Worm (Caenorhabditis elegans) whole organism, L3 larva: ENCODE results near the gene F47B8.4.

Experiments used
- ZK546.5 ChIP-seq: sonication (generic microtip); optimal IDR thresholded peaks from 2 replicates; lab custom pipeline; 2017; ENCODE audit warnings: missing biosample characterization, missing genetic modification characterization
- aly-2 ChIP-seq: fragments of 150-350 bp; optimal IDR thresholded peaks from 2 replicates; lab custom pipeline; 2014; ENCODE audit warnings: missing biosample characterization, missing genetic modification characterization
- ama-1 ChIP-seq: fragments of 150-350 bp; optimal IDR thresholded peaks from 2 replicates; lab custom pipeline; 2018
- ceh-28 ChIP-seq: fragments of 150-350 bp; optimal IDR thresholded peaks from 2 replicates; lab custom pipeline; 2014; ENCODE audit warnings: missing biosample characterization, missing genetic modification reagents, missing genetic modification characterization
- ceh-82 ChIP-seq: fragments of 150-350 bp; optimal IDR thresholded peaks from 2 replicates; lab custom pipeline; 2014; ENCODE audit warnings: missing biosample characterization, missing genetic modification characterization
- ceh-9 ChIP-seq: sonication (generic microtip); optimal IDR thresholded peaks from 2 replicates; lab custom pipeline; 2018; ENCODE audit warnings: missing biosample characterization, missing genetic modification characterization
- daf-12 ChIP-seq: fragments of 150-350 bp; optimal IDR thresholded peaks from 2 replicates; lab custom pipeline; 2014; ENCODE audit warnings: missing biosample characterization, missing genetic modification reagents, missing genetic modification characterization
- egl-27 ChIP-seq: sonication (generic microtip); optimal IDR thresholded peaks from 4 replicates; lab custom pipeline; 2017; ENCODE audit warnings: missing biosample characterization, missing genetic modification reagents, missing genetic modification characterization
- egl-5 ChIP-seq: fragments of 150-350 bp; optimal IDR thresholded peaks from 2 replicates; lab custom pipeline; 2017; ENCODE audit warnings: missing biosample characterization, missing genetic modification reagents, missing genetic modification characterization, inconsistent platforms
- elt-1 ChIP-seq: fragments of 150-350 bp; optimal IDR thresholded peaks from 2 replicates; lab custom pipeline; 2014; ENCODE audit warnings: missing biosample characterization, missing genetic modification characterization
- elt-2 ChIP-seq: sonication (generic microtip); optimal IDR thresholded peaks from 2 replicates; lab custom pipeline; 2016; ENCODE audit warnings: missing genetic modification reagents, mild to moderate bottlenecking, missing genetic modification characterization, missing compliant biosample characterization
- elt-3 ChIP-seq, 3 experiments: fragments of 150-350 bp in 1 of 3; sonication (generic microtip) in 2 of 3; optimal IDR thresholded peaks; 2 replicates in 2 of 3; 4 replicates in 1 of 3; lab custom pipeline; 2014 to 2017; ENCODE audit warnings: missing biosample characterization in 3 of 3, missing genetic modification characterization in 3 of 3
- fkh-10 ChIP-seq: sonication (generic microtip); optimal IDR thresholded peaks from 2 replicates; lab custom pipeline; 2017; ENCODE audit warnings: missing biosample characterization, missing genetic modification reagents, missing genetic modification characterization
- fos-1 ChIP-seq: fragments of 150-350 bp; optimal IDR thresholded peaks from 2 replicates; lab custom pipeline; 2014; ENCODE audit warnings: missing biosample characterization, missing genetic modification characterization
- hmg-11 ChIP-seq: sonication (generic microtip); optimal IDR thresholded peaks from 2 replicates; lab custom pipeline; 2016; ENCODE audit warnings: missing genetic modification characterization, missing compliant biosample characterization
- jun-1 ChIP-seq: fragments of 150-350 bp; optimal IDR thresholded peaks from 2 replicates; lab custom pipeline; 2014; ENCODE audit warnings: missing biosample characterization, missing genetic modification reagents, missing genetic modification characterization
- lin-15B ChIP-seq: fragments of 150-350 bp; optimal IDR thresholded peaks from 2 replicates; lab custom pipeline; 2014; ENCODE audit warnings: missing biosample characterization, missing genetic modification characterization
- lsy-12 ChIP-seq: sonication (generic microtip); optimal IDR thresholded peaks from 2 replicates; lab custom pipeline; 2016; ENCODE audit warnings: mild to moderate bottlenecking, missing genetic modification characterization, missing compliant biosample characterization
- mdl-1 ChIP-seq: fragments of 150-350 bp; optimal IDR thresholded peaks from 2 replicates; lab custom pipeline; 2014; ENCODE audit warnings: missing biosample characterization, missing genetic modification characterization
- mml-1 ChIP-seq: fragments of 150-350 bp; sonication (generic microtip); optimal IDR thresholded peaks from 3 replicates; lab custom pipeline; 2014; ENCODE audit warnings: missing biosample characterization, missing genetic modification characterization
- nfya-1 ChIP-seq: sonication (generic microtip); optimal IDR thresholded peaks from 2 replicates; lab custom pipeline; 2017; ENCODE audit warnings: missing genetic modification characterization, mild to moderate bottlenecking, missing compliant biosample characterization, antibody characterized with exemption, moderate library complexity; ENCODE audit not compliant: insufficient read depth
- nhr-11 ChIP-seq: fragments of 150-350 bp; optimal IDR thresholded peaks from 2 replicates; lab custom pipeline; 2014; ENCODE audit warnings: missing biosample characterization, missing genetic modification characterization
- nhr-237 ChIP-seq: fragments of 150-350 bp; optimal IDR thresholded peaks from 2 replicates; lab custom pipeline; 2014; ENCODE audit warnings: missing biosample characterization, missing genetic modification characterization
- nhr-25 ChIP-seq: sonication (generic microtip); optimal IDR thresholded peaks from 2 replicates; lab custom pipeline; 2017; ENCODE audit warnings: missing biosample characterization, missing genetic modification characterization
- nhr-28 ChIP-seq: fragments of 150-350 bp; optimal IDR thresholded peaks from 2 replicates; lab custom pipeline; 2014; ENCODE audit warnings: missing biosample characterization, missing genetic modification characterization
- nhr-43 ChIP-seq: sonication (generic microtip); optimal IDR thresholded peaks from 2 replicates; lab custom pipeline; 2016; ENCODE audit warnings: mild to moderate bottlenecking, missing genetic modification characterization, missing compliant biosample characterization; ENCODE audit not compliant: poor library complexity, severe bottlenecking
- nhr-76 ChIP-seq: fragments of 150-350 bp; sonication (generic microtip); optimal IDR thresholded peaks from 5 replicates; lab custom pipeline; 2014; ENCODE audit warnings: missing biosample characterization, missing genetic modification characterization
- nhr-77 ChIP-seq: fragments of 150-350 bp; optimal IDR thresholded peaks from 2 replicates; lab custom pipeline; 2014; ENCODE audit warnings: missing biosample characterization, missing genetic modification characterization
- pqm-1 ChIP-seq: fragments of 150-350 bp; optimal IDR thresholded peaks from 2 replicates; lab custom pipeline; 2017; ENCODE audit warnings: missing biosample characterization, missing genetic modification characterization, inconsistent platforms
- skn-1 ChIP-seq: fragments of 150-350 bp; optimal IDR thresholded peaks from 2 replicates; lab custom pipeline; 2014; ENCODE audit warnings: missing biosample characterization, missing genetic modification characterization
- snpc-4 ChIP-seq: fragments of 150-350 bp; optimal IDR thresholded peaks from 2 replicates; lab custom pipeline; 2014; ENCODE audit warnings: missing biosample characterization, missing genetic modification characterization
- tbx-2 ChIP-seq: sonication (generic microtip); optimal IDR thresholded peaks from 2 replicates; lab custom pipeline; 2016; ENCODE audit warnings: mild to moderate bottlenecking, missing genetic modification characterization, missing compliant biosample characterization
- unc-39 ChIP-seq: sonication (generic microtip); optimal IDR thresholded peaks from 4 replicates; lab custom pipeline; 2017; ENCODE audit warnings: missing biosample characterization, missing genetic modification characterization
- unc-62 ChIP-seq: fragments of 150-350 bp; sonication (generic microtip); optimal IDR thresholded peaks from 4 replicates; lab custom pipeline; 2014; ENCODE audit warnings: missing biosample characterization, missing genetic modification reagents, missing genetic modification characterization
- zag-1 ChIP-seq: fragments of 150-350 bp; optimal IDR thresholded peaks from 2 replicates; lab custom pipeline; 2014; ENCODE audit warnings: missing biosample characterization, missing genetic modification characterization
- ztf-4 ChIP-seq: fragments of 150-350 bp; optimal IDR thresholded peaks from 2 replicates; lab custom pipeline; 2014; ENCODE audit warnings: missing biosample characterization, missing genetic modification characterization

The F47B8.4 gene

DNA sequence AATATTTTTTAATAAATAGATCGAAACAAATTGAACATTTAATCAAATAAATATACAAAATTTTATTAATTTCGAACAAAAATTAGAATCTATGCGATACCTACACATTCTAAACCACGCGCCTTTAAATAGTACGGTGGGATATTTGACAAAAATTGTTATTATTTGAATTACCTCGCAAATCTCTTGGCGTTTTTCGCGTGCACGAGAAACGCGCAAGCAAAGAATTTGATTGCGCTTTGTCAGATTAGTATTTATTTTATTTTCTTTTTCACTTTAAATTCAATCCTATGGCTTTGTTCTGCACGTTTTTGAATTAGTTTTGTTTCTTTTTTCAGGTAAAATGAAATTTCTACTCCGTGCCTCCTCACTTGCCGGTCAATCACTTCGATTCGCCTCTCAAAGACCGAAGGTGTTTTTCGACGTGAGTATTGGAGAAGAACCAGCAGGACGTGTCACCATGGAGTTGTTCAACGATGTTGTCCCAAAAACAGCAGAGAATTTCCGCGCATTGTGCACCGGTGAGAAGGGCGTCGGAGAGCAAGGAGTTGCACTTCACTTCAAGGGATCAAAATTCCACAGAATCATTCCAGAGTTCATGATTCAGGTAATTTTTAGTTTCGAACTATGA, 31.4 kb upstream of the F47B8.4 start, which contains the start of gene cyn-1 (continued):
- no peak for TF ChIP-seq egl-27 (tag; lab: Kevin White, UChicago)
- peak; percentile 77 for TF ChIP-seq lsy-12
- TF ChIP-seq elt-1 (tag; lab: Kevin White, UChicago) = no peak
- no peak for TF ChIP-seq mdl-1 (tag; lab: Kevin White, UChicago)
- TF ChIP-seq ceh-28 (tag; lab: Kevin White, UChicago) = peak; percentile 68
- TF ChIP-seq nhr-43 = peak; percentile 76
- peak; percentile 41 for TF ChIP-seq hmg-11 (tag; lab: Kevin White, UChicago)
- peak; percentile 14 for TF ChIP-seq nhr-77 (tag; lab: Kevin White, UChicago)
- TF ChIP-seq nhr-28 (tag; lab: Kevin White, UChicago) = no peak
- TF ChIP-seq, all 47 proteins: peak for 19

DNA sequence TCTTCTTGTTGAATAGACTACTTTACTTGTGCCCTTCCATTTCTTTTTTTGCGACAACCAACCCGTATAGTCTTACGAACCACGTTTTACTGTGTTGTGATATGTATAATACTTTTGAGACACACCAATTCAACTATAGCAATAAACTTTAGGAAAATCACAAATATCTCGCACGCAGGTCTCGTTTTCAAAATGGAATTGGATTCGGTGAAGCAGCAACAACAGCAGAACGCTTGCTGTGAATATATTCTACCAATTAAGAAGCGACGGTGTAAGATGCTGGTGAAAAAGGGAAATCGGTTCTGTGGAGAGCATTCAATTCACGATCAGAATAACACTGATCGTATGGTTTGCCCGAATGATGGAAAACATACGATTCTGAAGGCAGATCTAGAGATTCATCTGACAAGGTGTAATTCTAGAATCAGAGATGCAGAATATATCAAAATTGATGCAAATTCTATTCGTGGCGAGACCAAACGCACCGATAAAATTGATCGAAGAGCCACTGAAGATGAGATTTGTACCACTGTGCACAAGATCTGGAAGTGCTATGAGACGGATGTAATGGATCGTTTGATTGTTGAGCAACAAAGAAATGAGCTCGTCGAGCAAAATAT, 29.9 kb upstream of the F47B8.4 start, which contains the start of gene Y49A3A.3:
Gene Y49A3A.3, plus strand, starts transcription at position 153 of the 620 bp plus-strand sequence.
- TF ChIP-seq elt-1 (tag; lab: Kevin White, UChicago) (no peak), skn-1 (tag; lab: Kevin White, UChicago) (no peak), nhr-77 (tag; lab: Kevin White, UChicago) (peak; percentile 65), unc-39 (tag; lab: Kevin White, UChicago) (no peak), nhr-237 (no peak), ceh-82 (peak; percentile 9), elt-3 (tag; optimal IDR thresholded peaks at IDR 0.05; lab: Kevin White, UChicago) (peak in 1 of 3 experiments; percentile 57), lin-15B (tag; lab: Kevin White, UChicago) (no peak), jun-1 (peak; percentile 41), egl-5 (tag; lab: Kevin White, UChicago) (no peak), elt-2 (peak; percentile 48), nhr-25 (peak; percentile 49), lsy-12 (peak; percentile 40), hmg-11 (tag; lab: Kevin White, UChicago) (no peak), nfya-1 (tag; lab: Kevin White, UChicago) (no peak), aly-2 (tag; lab: Kevin White, UChicago) (peak; percentile 95), egl-27 (tag; lab: Kevin White, UChicago) (no peak), pqm-1 (tag; lab: Kevin White, UChicago) (peak; percentile 39), tbx-2 (tag; lab: Kevin White, UChicago) (peak; percentile 53), ceh-9 (tag; lab: Kevin White, UChicago) (no peak), daf-12 (tag; lab: Kevin White, UChicago) (no peak), ztf-4 (tag; lab: Kevin White, UChicago) (no peak), ama-1 (lab: Kevin White, UChicago) (peak; percentile 66), snpc-4 (no peak), fkh-10 (no peak), mml-1 (tag; lab: Kevin White, UChicago) (no peak), nhr-43 (peak; percentile 69)

DNA sequence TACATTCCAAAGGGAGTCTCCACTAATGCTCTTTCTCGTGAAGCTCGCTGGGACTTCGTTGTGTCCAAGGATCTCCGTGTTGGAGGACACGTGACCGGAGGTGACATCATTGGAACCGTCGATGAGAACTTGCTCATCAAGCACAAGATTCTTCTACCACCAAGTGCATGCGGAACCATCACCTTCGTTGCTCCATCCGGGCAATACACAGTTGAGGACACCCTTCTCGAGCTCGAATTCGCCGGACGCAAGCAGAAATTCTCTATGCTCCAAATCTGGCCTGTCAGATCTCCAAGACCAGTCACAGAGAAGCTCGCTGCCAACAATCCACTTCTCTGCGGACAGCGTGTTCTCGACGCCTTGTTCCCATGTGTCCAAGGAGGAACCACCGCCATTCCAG, 27.6 kb upstream of the F47B8.4 start:
- TF ChIP-seq elt-2 (no peak), nhr-237 (no peak), lin-15B (tag; lab: Kevin White, UChicago) (no peak), nhr-25 (no peak), daf-12 (tag; lab: Kevin White, UChicago) (no peak), unc-39 (tag; lab: Kevin White, UChicago) (no peak), nhr-11 (tag; lab: Kevin White, UChicago) (no peak), nfya-1 (tag; lab: Kevin White, UChicago) (no peak)

DNA sequence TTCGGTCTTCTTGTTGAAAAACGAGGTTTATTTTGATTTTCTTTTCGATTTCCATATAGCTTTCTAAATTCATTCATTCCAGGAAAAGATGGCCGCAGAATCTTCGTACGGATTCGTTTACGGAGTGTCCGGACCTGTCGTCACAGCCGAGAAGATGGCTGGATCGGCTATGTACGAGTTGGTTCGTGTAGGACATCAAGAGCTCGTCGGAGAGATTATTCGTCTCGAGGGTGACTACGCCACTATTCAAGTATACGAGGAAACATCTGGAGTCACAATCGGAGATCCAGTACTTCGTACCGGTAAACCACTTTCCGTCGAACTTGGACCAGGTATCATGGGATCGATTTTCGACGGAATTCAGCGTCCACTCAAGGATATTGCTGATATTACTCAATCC, 27.2 kb upstream of the F47B8.4 start, which contains the start of gene vha-13:
Gene vha-13, plus strand, starts transcription at position 81 of the 400 bp plus-strand sequence.
- TF ChIP-seq ztf-4 (tag; lab: Kevin White, UChicago) (no peak), nhr-76 (tag; lab: Kevin White, UChicago) (no peak), fos-1 (tag; lab: Kevin White, UChicago) (no peak), zag-1 (tag; lab: Kevin White, UChicago) (no peak), egl-5 (tag; lab: Kevin White, UChicago) (no peak), unc-62 (no peak), tbx-2 (tag; lab: Kevin White, UChicago) (no peak), ZK546.5 (no peak), pqm-1 (tag; lab: Kevin White, UChicago) (no peak), hmg-11 (tag; lab: Kevin White, UChicago) (no peak), nhr-237 (no peak), elt-3 (tag; optimal IDR thresholded peaks at IDR 0.05; lab: Kevin White, UChicago) (no peak), ceh-82 (no peak)
